Fruit fly (Drosophila melanogaster) whole organism, embryonic: ENCODE data around the gene asl.

ENCODE experiments used
- B-H2 ChIP-seq: fragments of 200-800 bp; sonication (Bioruptor generic); optimal IDR thresholded peaks from 2 replicates; lab custom pipeline; 2018; ENCODE audit warnings: missing biosample characterization, mild to moderate bottlenecking, missing genetic modification characterization
- CG10654 ChIP-seq: fragments of 200-800 bp; sonication (Bioruptor generic); optimal IDR thresholded peaks from 2 replicates; lab custom pipeline; 2016; ENCODE audit warnings: missing biosample characterization, missing genetic modification characterization
- CG12391 ChIP-seq: fragments of 200-800 bp; sonication (Bioruptor generic); optimal IDR thresholded peaks from 3 replicates; lab custom pipeline; 2018; ENCODE audit warnings: missing biosample characterization, mild to moderate bottlenecking, missing genetic modification characterization, moderate library complexity
- CG13894 ChIP-seq: fragments of 200-800 bp; sonication (Bioruptor generic); optimal IDR thresholded peaks from 3 replicates; lab custom pipeline; 2018; ENCODE audit warnings: missing biosample characterization, mild to moderate bottlenecking, missing genetic modification characterization, moderate library complexity
- CG14667 ChIP-seq: fragments of 200-800 bp; sonication (Bioruptor generic); IDR thresholded peaks from 2 replicates; pipeline ENCODE4 v1.3.6; 2022; ENCODE audit warnings: missing biosample characterization, missing genetic modification characterization
- CG15514 ChIP-seq: fragments of 200-800 bp; sonication (Bioruptor generic); optimal IDR thresholded peaks from 3 replicates; lab custom pipeline; 2017; ENCODE audit warnings: missing biosample characterization, missing genetic modification characterization, mild to moderate bottlenecking, moderate library complexity, missing genetic modification reagents
- CG16815 ChIP-seq: fragments of 200-800 bp; sonication (Bioruptor generic); optimal IDR thresholded peaks from 3 replicates; lab custom pipeline; 2017; ENCODE audit warnings: missing biosample characterization, mild to moderate bottlenecking, missing genetic modification characterization
- CG18011 ChIP-seq: fragments of 200-800 bp; sonication (Bioruptor generic); optimal IDR thresholded peaks from 2 replicates; lab custom pipeline; 2017; ENCODE audit warnings: missing biosample characterization, missing genetic modification characterization, mild to moderate bottlenecking, moderate library complexity, missing genotype
- CG18619 ChIP-seq: fragments of 200-800 bp; sonication (Bioruptor generic); optimal IDR thresholded peaks from 3 replicates; lab custom pipeline; 2017; ENCODE audit warnings: missing biosample characterization, mild to moderate bottlenecking, missing genetic modification characterization
- CG2712 ChIP-seq: fragments of 200-800 bp; optimal IDR thresholded peaks from 3 replicates; lab custom pipeline; 2019; ENCODE audit warnings: missing biosample characterization, mild to moderate bottlenecking, missing genetic modification characterization, moderate library complexity
- CG33557 ChIP-seq: fragments of 200-800 bp; sonication (Bioruptor generic); optimal IDR thresholded peaks from 2 replicates; lab custom pipeline; 2019; ENCODE audit warnings: missing biosample characterization, mild to moderate bottlenecking, missing genetic modification characterization, moderate library complexity
- CG5245 ChIP-seq: fragments of 200-800 bp; sonication (Bioruptor generic); optimal IDR thresholded peaks from 3 replicates; lab custom pipeline; 2016; ENCODE audit warnings: missing biosample characterization, missing genetic modification characterization
- CG6654 ChIP-seq: fragments of 200-800 bp; sonication (Bioruptor generic); optimal IDR thresholded peaks from 2 replicates; lab custom pipeline; 2017; ENCODE audit warnings: missing biosample characterization, mild to moderate bottlenecking, missing genetic modification characterization
- CG6813 ChIP-seq: fragments of 200-800 bp; sonication (Bioruptor generic); optimal IDR thresholded peaks from 2 replicates; lab custom pipeline; 2017; ENCODE audit warnings: missing biosample characterization, missing genetic modification characterization, mild to moderate bottlenecking, moderate library complexity, missing genetic modification reagents
- CG7786 ChIP-seq: fragments of 200-800 bp; sonication (Bioruptor generic); optimal IDR thresholded peaks from 2 replicates; lab custom pipeline; 2016; ENCODE audit warnings: missing biosample characterization, missing genetic modification characterization
- Dek ChIP-seq: fragments of 200-800 bp; sonication (Bioruptor generic); optimal IDR thresholded peaks from 3 replicates; lab custom pipeline; 2019; ENCODE audit warnings: missing biosample characterization, mild to moderate bottlenecking, missing genetic modification characterization, moderate library complexity
- Dll ChIP-seq: fragments of 200-800 bp; sonication (Bioruptor generic); IDR thresholded peaks from 4 replicates; pipeline ENCODE4 v1.3.6; 2022; ENCODE audit warnings: missing biosample characterization, missing genetic modification characterization; ENCODE audit not compliant: partially characterized antibody
- ERR ChIP-seq: fragments of 200-800 bp; sonication (Bioruptor generic); optimal IDR thresholded peaks from 2 replicates; lab custom pipeline; 2016; ENCODE audit warnings: missing biosample characterization, missing genetic modification characterization
- Eip74EF ChIP-seq, 2 experiments: fragments of 200-800 bp in 1 of 2; fragments of >200 bp in 1 of 2; sonication (Bioruptor generic) in 1 of 2; optimal IDR thresholded peaks; 2 replicates each; lab custom pipeline; 2017 to 2019; ENCODE audit warnings: missing biosample characterization in 2 of 2, missing genetic modification characterization in 2 of 2, mild to moderate bottlenecking in 1 of 2, moderate library complexity in 1 of 2
- Fer1 ChIP-seq: fragments of 200-800 bp; sonication (Bioruptor generic); optimal IDR thresholded peaks from 2 replicates; lab custom pipeline; 2017; ENCODE audit warnings: missing biosample characterization, mild to moderate bottlenecking, missing genetic modification characterization
- Gsc ChIP-seq: fragments of 200-800 bp; sonication (Bioruptor generic); IDR thresholded peaks from 2 replicates; pipeline ENCODE4 v1.3.6; 2022; ENCODE audit warnings: missing biosample characterization, missing genetic modification characterization
- H2.0 ChIP-seq: fragments of 200-800 bp; sonication (Bioruptor generic); IDR thresholded peaks from 2 replicates; pipeline ENCODE4 v1.3.6; 2022; ENCODE audit warnings: missing biosample characterization, missing genetic modification characterization
- HLH3B ChIP-seq: fragments of 200-800 bp; sonication (Bioruptor generic); IDR thresholded peaks from 2 replicates; pipeline ENCODE4 v1.3.6; 2022; ENCODE audit warnings: missing biosample characterization, missing genetic modification characterization
- HLH54F ChIP-seq: fragments of 200-800 bp; sonication (Bioruptor generic); optimal IDR thresholded peaks from 3 replicates; lab custom pipeline; 2016; ENCODE audit warnings: missing biosample characterization, missing genetic modification characterization
- Hr3 ChIP-seq: fragments of 200-800 bp; sonication (Bioruptor generic); optimal IDR thresholded peaks from 3 replicates; lab custom pipeline; 2016; ENCODE audit warnings: missing biosample characterization, missing genetic modification characterization
- Hr39 ChIP-seq: fragments of >200 bp; optimal IDR thresholded peaks from 2 replicates; lab custom pipeline; 2017
- MESR4 ChIP-seq: fragments of 200-800 bp; sonication (Bioruptor generic); optimal IDR thresholded peaks from 2 replicates; lab custom pipeline; 2018; ENCODE audit warnings: missing biosample characterization, mild to moderate bottlenecking, missing genetic modification characterization, moderate library complexity
- NK7.1 ChIP-seq: fragments of 200-800 bp; sonication (Bioruptor generic); optimal IDR thresholded peaks from 3 replicates; lab custom pipeline; 2016; ENCODE audit warnings: missing biosample characterization, missing genetic modification characterization
- Ptx1 ChIP-seq: fragments of 200-800 bp; sonication (Bioruptor generic); IDR thresholded peaks from 2 replicates; pipeline ENCODE4 v1.3.6; 2022; ENCODE audit warnings: missing biosample characterization, missing genetic modification characterization
- Taf1 ChIP-seq: fragments of 200-800 bp; sonication (Bioruptor generic); IDR thresholded peaks from 2 replicates; pipeline ENCODE4 v1.3.6; 2022; ENCODE audit warnings: missing biosample characterization, missing genetic modification characterization
- Trl ChIP-seq, 3 experiments: fragments of >200 bp in 2 of 3; fragments of 200-800 bp in 1 of 3; sonication (Bioruptor generic) in 1 of 3; optimal IDR thresholded peaks; 2 replicates in 1 of 3; 3 replicates in 2 of 3; lab custom pipeline; 2016 to 2017; ENCODE audit warnings: missing biosample characterization in 1 of 3, missing genetic modification characterization in 1 of 3
- ash1 ChIP-seq: fragments of 200-800 bp; sonication (Bioruptor generic); optimal IDR thresholded peaks from 2 replicates; lab custom pipeline; 2018; ENCODE audit warnings: missing biosample characterization, mild to moderate bottlenecking, missing genetic modification characterization
- br ChIP-seq: fragments of >200 bp; optimal IDR thresholded peaks from 2 replicates; lab custom pipeline; 2017
- caup ChIP-seq: fragments of 200-800 bp; sonication (Bioruptor generic); optimal IDR thresholded peaks from 3 replicates; lab custom pipeline; 2017; ENCODE audit warnings: missing biosample characterization, mild to moderate bottlenecking, missing genetic modification characterization, moderate library complexity; ENCODE audit not compliant: severe bottlenecking
- cg ChIP-seq: fragments of 200-800 bp; sonication (Bioruptor generic); optimal IDR thresholded peaks from 3 replicates; lab custom pipeline; 2019; ENCODE audit warnings: missing biosample characterization, mild to moderate bottlenecking, missing genetic modification characterization, moderate library complexity
- chn ChIP-seq: fragments of 200-800 bp; sonication (Bioruptor generic); optimal IDR thresholded peaks from 2 replicates; lab custom pipeline; 2016; ENCODE audit warnings: missing biosample characterization, missing genetic modification characterization
- crp ChIP-seq, 2 experiments: fragments of 200-800 bp; sonication (Bioruptor generic); optimal IDR thresholded peaks; 2 replicates in 1 of 2; 3 replicates in 1 of 2; lab custom pipeline; 2017; ENCODE audit warnings: missing biosample characterization in 2 of 2, missing genetic modification characterization in 2 of 2, mild to moderate bottlenecking in 1 of 2, moderate library complexity in 1 of 2
- dan ChIP-seq: fragments of 200-800 bp; sonication (Bioruptor generic); IDR thresholded peaks from 2 replicates; pipeline ENCODE4 v1.3.6; 2022; ENCODE audit warnings: missing biosample characterization, missing genetic modification characterization
- dmrt11E ChIP-seq: fragments of 200-800 bp; sonication (Bioruptor generic); optimal IDR thresholded peaks from 3 replicates; lab custom pipeline; 2018; ENCODE audit warnings: missing biosample characterization, mild to moderate bottlenecking, missing genetic modification characterization, moderate library complexity
- fd102C ChIP-seq: fragments of 200-800 bp; sonication (Bioruptor generic); optimal IDR thresholded peaks from 2 replicates; lab custom pipeline; 2018; ENCODE audit warnings: missing biosample characterization, mild to moderate bottlenecking, missing genetic modification characterization, moderate library complexity
- gfzf ChIP-seq: fragments of 200-800 bp; sonication (Bioruptor generic); optimal IDR thresholded peaks from 2 replicates; lab custom pipeline; 2016; ENCODE audit warnings: missing biosample characterization, mild to moderate bottlenecking, missing genetic modification characterization, moderate library complexity
- hbn ChIP-seq: fragments of 200-800 bp; sonication (Bioruptor generic); IDR thresholded peaks from 2 replicates; pipeline ENCODE4 v1.3.6; 2022; ENCODE audit warnings: missing biosample characterization, missing genetic modification characterization; ENCODE audit not compliant: partially characterized antibody
- klu ChIP-seq: fragments of 200-800 bp; sonication (Bioruptor generic); IDR thresholded peaks from 2 replicates; pipeline ENCODE4 v1.3.6; 2022; ENCODE audit warnings: missing biosample characterization, missing genetic modification characterization
- phol ChIP-seq: fragments of 200-800 bp; sonication (Bioruptor generic); optimal IDR thresholded peaks from 3 replicates; lab custom pipeline; 2018; ENCODE audit warnings: missing biosample characterization, mild to moderate bottlenecking, missing genetic modification characterization, moderate library complexity
- ro ChIP-seq: fragments of 200-800 bp; sonication (Bioruptor generic); IDR thresholded peaks from 2 replicates; pipeline ENCODE4 v1.3.6; 2022; ENCODE audit warnings: missing biosample characterization, missing genetic modification characterization
- stwl ChIP-seq: fragments of 200-800 bp; sonication (Bioruptor generic); optimal IDR thresholded peaks from 3 replicates; lab custom pipeline; 2018; ENCODE audit warnings: missing biosample characterization, mild to moderate bottlenecking, missing genetic modification characterization, moderate library complexity
- tx ChIP-seq: fragments of 200-800 bp; sonication (Bioruptor generic); optimal IDR thresholded peaks from 2 replicates; lab custom pipeline; 2016; ENCODE audit warnings: missing biosample characterization, missing genetic modification characterization
- vfl ChIP-seq: fragments of 200-800 bp; sonication (Bioruptor generic); optimal IDR thresholded peaks from 2 replicates; lab custom pipeline; 2016; ENCODE audit warnings: missing biosample characterization, missing genetic modification characterization
- zf30C ChIP-seq: fragments of 200-800 bp; sonication (Bioruptor generic); optimal IDR thresholded peaks from 3 replicates; lab custom pipeline; 2018; ENCODE audit warnings: missing biosample characterization, mild to moderate bottlenecking, missing genetic modification characterization

The asl gene

DNA sequence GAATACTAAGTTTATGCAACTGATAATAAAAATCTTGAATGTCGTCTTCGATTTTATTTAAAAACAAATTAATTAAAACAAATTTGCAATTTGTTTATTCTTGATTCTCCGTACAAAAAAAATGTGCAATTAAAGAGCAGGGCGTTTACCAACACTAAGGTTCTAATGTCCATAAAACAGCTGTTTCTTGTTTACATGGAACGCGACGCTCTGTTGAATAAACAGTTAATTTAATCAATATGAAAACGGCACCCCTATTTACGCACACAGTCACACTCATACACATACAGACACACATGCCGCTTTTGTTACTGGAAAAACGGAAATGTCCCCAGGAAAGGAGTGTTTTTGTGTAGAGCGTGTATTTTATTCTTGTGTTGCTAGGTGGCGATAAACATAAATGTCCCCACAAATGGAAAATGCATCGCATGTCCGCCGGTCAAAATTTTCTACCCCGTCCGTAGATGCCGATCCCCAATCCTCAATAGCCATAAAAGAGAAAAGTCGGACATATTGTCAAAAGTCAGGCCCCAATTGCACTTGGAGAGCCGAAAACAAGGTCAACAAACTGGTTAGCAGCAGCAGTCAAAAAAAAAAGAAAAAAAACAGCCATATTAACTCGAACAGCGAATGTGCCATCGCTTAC is 16.8 kb upstream of the asl start (continued):
- TF ChIP-seq crp (GFP tag; optimal IDR thresholded peaks at IDR 0.05; lab: Kevin White, UChicago), result peak; percentile 64 to 88
- TF ChIP-seq dmrt11E (tag; lab: Kevin White, UChicago), result peak; percentile 64
- TF ChIP-seq CG14667 (GFP tag; lab: Robert Waterston, UW), result no peak
- peak; percentile 83 for TF ChIP-seq cg (GFP tag; lab: Kevin White, UChicago)
- no peak for TF ChIP-seq Taf1 (GFP tag; lab: Robert Waterston, UW)
- TF ChIP-seq Dek (tag; lab: Kevin White, UChicago), result peak; percentile 65
- peak; percentile 49 for TF ChIP-seq MESR4 (GFP tag; lab: Kevin White, UChicago)
- TF ChIP-seq H2.0, result no peak
- TF ChIP-seq Dll (GFP tag; lab: Robert Waterston, UW), result no peak
- TF ChIP-seq tx (GFP tag; lab: Kevin White, UChicago), result no peak
- TF ChIP-seq Eip74EF (GFP tag; optimal IDR thresholded peaks at IDR 0.05; lab: Kevin White, UChicago), result peak in 1 of 2 experiments; percentile 34
- peak; percentile 90 for TF ChIP-seq CG33557 (GFP tag; lab: Kevin White, UChicago)
- peak; percentile 88 for TF ChIP-seq caup
- peak; percentile 66 for TF ChIP-seq CG2712 (tag; lab: Kevin White, UChicago)
- TF ChIP-seq ERR (GFP tag; lab: Kevin White, UChicago), result peak; percentile 68
- TF ChIP-seq CG18011, result peak; percentile 32
- peak; percentile 85 for TF ChIP-seq B-H2 (GFP tag; lab: Kevin White, UChicago)
- no peak for TF ChIP-seq Gsc
- peak; percentile 77 for TF ChIP-seq CG13894 (tag; lab: Kevin White, UChicago)
- peak; percentile 81 for TF ChIP-seq Fer1 (GFP tag; lab: Kevin White, UChicago)
- TF ChIP-seq vfl (GFP tag; lab: Kevin White, UChicago), result peak; percentile 26
- peak; percentile 64 for TF ChIP-seq CG12391 (tag; lab: Kevin White, UChicago)
- TF ChIP-seq chn (GFP tag; lab: Kevin White, UChicago), result peak; percentile 52
- peak; percentile 44 for TF ChIP-seq zf30C (GFP tag; lab: Kevin White, UChicago)
- TF ChIP-seq CG16815 (GFP tag; lab: Kevin White, UChicago), result no peak
- TF ChIP-seq Trl (optimal IDR thresholded peaks at IDR 0.05; lab: Kevin White, UChicago), result no peak
- TF ChIP-seq Trl (GFP tag; optimal IDR thresholded peaks at IDR 0.05; lab: Kevin White, UChicago), result peak; percentile 85
- peak; percentile 9 for TF ChIP-seq gfzf (GFP tag; lab: Kevin White, UChicago)
- peak; percentile 86 for TF ChIP-seq ash1 (GFP tag; lab: Kevin White, UChicago)
- no peak for TF ChIP-seq br
- no peak for TF ChIP-seq CG6654 (GFP tag; lab: Kevin White, UChicago)
- TF ChIP-seq ro (GFP tag; lab: Robert Waterston, UW), result no peak
- TF ChIP-seq CG7786, result peak; percentile 50
- peak; percentile 91 for TF ChIP-seq CG6813
- TF ChIP-seq NK7.1 (GFP tag; lab: Kevin White, UChicago), result peak; percentile 75
- TF ChIP-seq Hr3 (GFP tag; lab: Kevin White, UChicago), result peak; percentile 10
- TF ChIP-seq hbn (GFP tag; lab: Robert Waterston, UW), result no peak
- TF ChIP-seq fd102C (GFP tag; lab: Kevin White, UChicago), result peak; percentile 83
- no peak for TF ChIP-seq HLH3B
- peak; percentile 57 for TF ChIP-seq phol (tag; lab: Kevin White, UChicago)
- peak; percentile 74 for TF ChIP-seq CG10654 (GFP tag; lab: Kevin White, UChicago)
- TF ChIP-seq CG5245, result peak; percentile 72
- peak; percentile 77 for TF ChIP-seq CG15514 (GFP tag; lab: Kevin White, UChicago)
- TF ChIP-seq HLH54F (GFP tag; lab: Kevin White, UChicago), result no peak
- no peak for TF ChIP-seq Hr39
- no peak for TF ChIP-seq dan
- TF ChIP-seq CG18619 (GFP tag; lab: Kevin White, UChicago), result peak; percentile 76
- no peak for TF ChIP-seq klu (GFP tag; lab: Robert Waterston, UW)
- peak; percentile 86 for TF ChIP-seq stwl (tag; lab: Kevin White, UChicago)
- no peak for TF ChIP-seq Ptx1 (GFP tag; lab: Robert Waterston, UW)
